Fruit fly (Drosophila melanogaster): ENCODE measurements around the gene Ace.

dm6 chr3R:13306595-13306994 lies 47.3 kb upstream of the Ace start:
- TF ChIP-seq mam (GFP tag; optimal IDR thresholded peaks at IDR 0.05) (no peak), chif (GFP tag; optimal IDR thresholded peaks at IDR 0.05) (no peak), so (GFP tag; IDR thresholded peaks at IDR 0.05) (no peak), CG10147 (GFP tag; optimal IDR thresholded peaks at IDR 0.05) (no peak), Hey (tag; optimal IDR thresholded peaks at IDR 0.05) (no peak), hth (optimal IDR thresholded peaks at IDR 0.05) (no peak), HmgD (GFP tag; optimal IDR thresholded peaks at IDR 0.05) (no peak), Lpt (GFP tag; optimal IDR thresholded peaks at IDR 0.05) (no peak), eve (GFP tag; optimal IDR thresholded peaks at IDR 0.05) (no peak), Poxn (GFP tag; IDR thresholded peaks at IDR 0.05) (no peak), Hand (GFP tag; optimal IDR thresholded peaks at IDR 0.05) (no peak), klu (GFP tag; IDR thresholded peaks at IDR 0.05) (no peak)
